Worm (Caenorhabditis elegans) whole organism, dauer: Measurements from ENCODE around the gene pqn-63.

Experiments
- unc-62 ChIP-seq: sonication (generic microtip); optimal IDR thresholded peaks from 2 replicates; lab custom pipeline; 2017; ENCODE audit warnings: missing biosample characterization, missing genetic modification reagents, missing genetic modification characterization

The pqn-63 gene

DNA sequence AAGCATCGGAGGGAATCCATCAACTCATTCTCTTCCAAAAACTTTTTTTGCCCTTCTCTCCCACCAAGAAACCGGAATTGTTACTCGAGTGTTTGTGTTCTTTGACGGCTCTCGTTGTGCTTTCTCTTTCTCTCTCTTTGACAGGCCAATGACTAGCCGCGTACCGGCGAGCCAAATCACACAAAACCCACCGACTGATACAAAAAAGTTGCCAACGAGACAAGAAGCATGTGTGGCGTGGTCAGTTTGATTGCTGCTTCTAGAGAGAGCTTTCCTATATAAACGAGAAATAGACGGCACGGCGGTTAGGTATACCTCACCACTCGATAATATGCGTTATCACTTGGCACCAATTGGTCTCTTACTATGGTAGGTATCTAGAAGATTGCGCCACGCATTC is at the start of gene pqn-63:
pqn-63 (plus strand) TSS at position 307 of the 400 bp plus-strand sequence.
- TF ChIP-seq unc-62, result no peak

DNA sequence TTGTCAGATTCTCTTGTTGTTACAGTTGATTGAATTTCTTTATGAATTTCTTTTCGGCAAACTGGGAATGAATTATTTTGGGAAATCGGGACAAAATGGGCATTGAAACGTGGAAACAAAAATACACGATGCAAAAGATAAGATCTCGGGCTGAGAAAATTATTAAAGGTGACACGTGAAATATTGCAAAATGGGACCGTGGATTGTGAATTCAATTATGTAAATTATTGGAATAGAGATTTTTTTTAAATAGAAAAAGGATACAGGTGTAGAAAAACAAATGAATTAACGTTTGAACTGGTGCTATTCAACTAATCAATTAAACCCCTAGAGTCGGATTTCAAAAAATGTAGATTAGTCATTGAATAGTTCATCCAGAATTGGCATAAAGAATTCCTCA is 47.1 kb upstream of the pqn-63 start, which contains the start of gene F25B3.4:
F25B3.4 (minus strand) TSS at position 101 of the 400 bp plus-strand sequence.
- no peak for TF ChIP-seq unc-62

DNA sequence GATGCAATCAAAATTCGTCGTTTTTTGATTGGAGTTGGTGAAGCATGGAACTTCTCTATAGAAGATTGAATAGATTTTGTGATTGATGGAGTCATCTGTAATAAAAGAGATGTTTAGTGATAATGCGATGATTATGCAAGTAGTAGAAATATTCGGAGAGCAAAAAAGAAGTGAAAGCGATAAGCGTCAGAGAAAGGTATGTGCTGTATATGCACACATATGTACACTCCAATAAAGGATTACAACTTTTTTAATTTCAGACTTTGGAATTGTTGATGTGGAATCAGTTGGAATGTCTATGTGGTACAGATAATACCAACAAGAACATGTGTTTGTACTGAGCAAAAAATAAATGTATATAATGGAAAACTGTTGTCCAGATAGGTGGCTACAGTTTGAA is 45.6 kb upstream of the pqn-63 start, which contains the start of gene F25B3.5:
F25B3.5 (minus strand) TSS at position 101 of the 400 bp plus-strand sequence.
- no peak for TF ChIP-seq unc-62

DNA sequence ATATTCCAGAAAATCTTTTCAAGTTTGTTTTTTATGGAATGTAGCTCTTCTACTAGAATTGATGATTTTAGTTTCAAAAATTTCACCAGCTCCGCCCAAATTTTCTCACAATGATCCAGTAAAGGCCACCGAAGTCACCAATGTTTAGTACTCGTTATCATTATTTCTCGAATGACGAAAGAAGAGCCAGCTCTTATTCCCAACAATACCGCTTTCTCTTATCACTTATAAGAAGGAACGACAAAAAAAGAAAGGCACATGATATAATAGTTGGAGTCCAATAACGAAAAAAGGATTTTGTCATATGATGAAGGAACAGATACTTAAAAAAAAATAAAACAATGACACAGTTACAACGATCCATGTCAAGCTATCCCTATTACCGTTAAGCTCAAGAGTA is 44.8 kb upstream of the pqn-63 start:
- no peak for TF ChIP-seq unc-62

DNA sequence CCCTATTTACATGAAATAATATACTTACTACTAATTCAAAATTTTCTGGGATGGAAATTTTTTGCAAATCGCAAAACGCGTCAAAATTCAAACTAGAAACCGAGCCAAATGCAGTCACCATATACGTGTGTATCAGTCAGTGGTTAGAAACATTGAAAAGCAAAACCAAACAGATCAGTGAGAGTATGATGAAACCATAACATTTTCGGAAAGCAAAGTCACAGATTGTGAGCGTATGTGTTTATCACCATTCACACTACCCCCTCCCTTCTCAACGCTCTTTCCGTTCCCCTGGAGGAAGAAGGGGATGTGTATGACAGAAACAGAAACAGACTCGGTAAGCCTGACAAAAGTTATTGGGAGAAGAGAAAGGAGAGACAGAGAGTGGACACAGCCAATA is 44.2 kb upstream of the pqn-63 start:
- TF ChIP-seq unc-62, result no peak

DNA sequence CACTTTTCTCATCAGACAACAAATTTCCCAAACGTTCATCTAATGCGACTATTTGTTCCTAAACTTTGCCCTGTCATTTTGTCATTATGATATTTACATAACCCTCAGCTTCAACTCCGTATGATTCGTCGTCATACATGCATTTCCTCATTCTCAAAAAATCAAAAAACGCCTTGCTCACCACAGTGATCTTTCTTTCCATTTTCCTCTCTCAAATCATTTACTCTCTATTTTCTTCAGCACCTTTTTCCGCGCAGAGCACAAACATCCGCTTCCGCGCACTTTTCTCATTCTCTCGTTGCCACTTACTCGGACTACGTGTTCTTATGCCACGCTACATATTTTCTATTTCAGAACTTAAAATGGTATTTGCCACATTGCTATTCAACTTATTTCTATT is 38.8 kb upstream of the pqn-63 start, which contains the start of gene F25B3.2:
F25B3.2 (plus strand) TSS at position 301 of the 400 bp plus-strand sequence.
- TF ChIP-seq unc-62, result no peak

DNA sequence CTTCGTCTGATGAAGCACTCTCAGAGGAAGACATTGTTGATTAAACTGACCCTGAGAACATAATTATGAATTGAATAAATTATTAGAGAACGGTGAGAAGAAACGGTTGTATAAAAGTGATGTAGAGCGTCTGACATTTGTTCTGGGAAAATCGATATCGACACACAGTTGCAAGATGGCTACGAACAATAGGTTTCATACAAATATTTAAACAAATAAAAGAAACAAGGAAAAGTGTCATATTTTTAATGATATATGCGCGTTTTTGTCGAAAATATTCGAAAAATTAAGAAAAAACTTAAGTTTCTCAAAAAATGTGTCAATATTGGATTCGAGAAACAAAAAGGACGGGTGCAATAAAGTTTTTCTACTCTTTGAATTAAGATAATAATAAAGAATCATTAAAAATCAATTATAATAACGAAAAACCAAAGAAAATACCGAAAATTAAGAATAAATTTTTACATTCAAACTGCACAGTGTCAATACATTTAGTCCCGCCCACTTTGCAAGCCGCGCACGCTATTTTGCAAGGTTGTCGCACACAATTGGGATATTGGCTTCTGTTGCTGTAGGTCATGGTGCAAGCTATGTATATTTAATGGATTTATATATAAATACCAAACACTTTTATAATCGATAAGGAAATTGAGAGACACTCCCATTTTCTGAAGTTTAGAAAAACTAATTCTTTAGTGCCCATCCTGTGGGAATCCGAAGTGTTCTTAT is 33.1 kb upstream of the pqn-63 start, which contains the start of gene rtfo-1:
rtfo-1 (minus strand) TSS at position 51 of the 729 bp plus-strand sequence.
- no peak for TF ChIP-seq unc-62

DNA sequence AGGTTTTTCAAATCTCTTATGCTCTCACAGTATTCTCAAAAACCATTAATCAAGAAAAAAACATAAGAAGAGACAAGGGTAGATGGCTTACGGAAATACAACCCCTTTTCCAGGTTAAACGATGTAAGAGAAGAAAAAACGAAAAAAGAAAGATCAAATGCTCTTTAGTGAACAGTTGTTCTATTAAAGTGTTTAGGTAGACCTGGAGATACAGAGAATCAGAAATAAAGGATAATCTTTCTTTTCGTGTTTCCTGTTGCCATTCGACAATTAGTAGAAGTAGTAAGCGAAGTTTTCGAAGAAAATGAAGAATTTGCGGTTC is 32.5 kb upstream of the pqn-63 start, which contains the start of gene K09G1.1:
K09G1.1 (plus strand) TSS at position 223 of the 322 bp plus-strand sequence.
- TF ChIP-seq unc-62, result no peak

DNA sequence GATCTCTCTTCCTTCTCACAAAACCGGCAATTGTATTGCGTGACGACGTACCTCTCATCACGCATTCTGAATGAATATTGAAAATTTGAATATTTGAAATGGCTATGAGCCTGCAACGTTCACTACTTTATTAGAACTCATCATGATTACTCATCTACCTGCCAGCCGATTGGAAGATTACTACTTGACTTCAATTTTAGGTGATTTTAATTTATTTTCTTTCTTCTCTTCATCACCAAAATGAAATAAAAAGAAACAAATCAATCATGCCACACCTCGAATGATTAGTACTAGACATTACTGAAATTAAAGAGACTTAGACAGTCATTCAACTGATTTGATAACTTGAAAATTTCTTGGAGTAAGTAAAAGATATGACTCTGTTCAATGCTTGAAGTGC is 31.6 kb upstream of the pqn-63 start:
- no peak for TF ChIP-seq unc-62

DNA sequence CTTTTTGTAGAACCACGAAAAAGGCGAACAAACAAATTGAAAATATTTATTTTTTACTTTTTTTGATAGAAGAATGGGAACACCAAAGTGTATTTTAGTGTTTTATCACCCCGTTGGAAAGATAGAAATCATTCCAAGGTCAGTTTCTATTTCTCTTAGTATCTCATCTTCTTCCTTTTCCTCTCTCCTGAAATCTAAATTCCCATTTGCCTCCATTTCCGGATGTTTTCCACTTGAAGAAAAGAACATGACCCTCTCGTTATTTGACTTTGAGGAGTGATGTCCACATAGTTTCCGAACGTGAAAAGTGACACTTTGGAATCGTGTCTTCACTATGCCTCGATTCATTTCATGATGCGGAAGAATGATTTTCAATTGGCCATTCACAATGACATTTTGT is 28.2 kb upstream of the pqn-63 start:
- no peak for TF ChIP-seq unc-62

DNA sequence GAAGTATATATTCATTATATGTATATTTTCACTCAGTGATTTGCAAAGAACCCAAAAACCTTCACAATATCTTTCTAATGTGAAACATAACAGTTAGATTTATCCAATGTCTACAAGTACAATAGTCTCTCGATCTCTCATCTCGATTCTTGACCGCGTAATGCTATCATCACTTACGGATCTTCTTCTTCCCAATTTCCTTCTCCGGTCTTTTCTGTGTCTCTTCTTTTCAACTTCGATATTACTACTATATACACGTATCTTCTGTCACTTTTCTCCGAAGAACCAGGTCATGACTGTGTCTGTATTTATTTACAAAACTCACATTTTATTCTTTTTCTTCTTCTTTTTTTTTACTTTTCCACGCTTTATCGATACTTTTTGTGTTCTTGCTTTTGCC is 27.3 kb upstream of the pqn-63 start:
- no peak for TF ChIP-seq unc-62

DNA sequence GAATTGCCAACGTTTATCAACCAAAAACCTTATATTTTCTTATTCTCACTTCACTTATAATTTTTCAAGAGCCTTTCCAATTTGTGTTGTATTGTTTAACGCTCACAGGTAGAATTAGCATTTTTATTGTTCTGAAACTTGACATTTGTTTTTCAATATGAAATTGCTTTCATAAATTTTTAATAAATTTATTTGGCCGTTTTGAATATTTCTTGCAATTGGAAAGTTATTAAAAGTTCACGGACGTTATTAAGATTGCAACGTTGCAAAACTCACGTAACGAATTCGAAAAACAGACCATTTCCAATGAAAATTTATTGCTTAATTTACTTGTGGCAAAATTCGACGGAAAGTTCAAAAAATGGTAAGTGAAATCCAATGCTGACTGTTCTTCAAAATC is 25.5 kb upstream of the pqn-63 start, which contains the start of gene K09G1.2:
K09G1.2 (plus strand) TSS at position 301 of the 400 bp plus-strand sequence.
- no peak for TF ChIP-seq unc-62

DNA sequence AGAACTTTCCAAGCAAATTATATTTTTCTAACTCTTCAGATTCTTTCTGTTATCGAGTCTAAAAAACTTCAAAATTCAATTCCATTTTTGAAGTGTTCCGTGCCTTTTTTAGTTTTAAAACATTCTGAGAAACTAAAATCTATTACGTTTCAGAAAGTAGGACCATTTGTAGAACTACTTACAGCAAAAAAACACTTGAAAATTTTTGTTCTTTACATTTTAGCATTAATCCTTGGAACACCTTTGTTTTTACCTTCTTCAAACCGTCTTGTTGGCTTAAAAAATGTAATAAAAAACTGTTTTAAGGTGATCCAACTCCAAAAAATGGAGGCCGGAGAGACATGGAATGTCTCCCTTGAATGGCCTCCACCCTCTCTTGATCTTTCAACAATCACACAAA is 7.6 kb upstream of the pqn-63 start, which contains the start of gene dop-2:
dop-2 (plus strand) TSS at position 301 of the 400 bp plus-strand sequence.
- no peak for TF ChIP-seq unc-62

DNA sequence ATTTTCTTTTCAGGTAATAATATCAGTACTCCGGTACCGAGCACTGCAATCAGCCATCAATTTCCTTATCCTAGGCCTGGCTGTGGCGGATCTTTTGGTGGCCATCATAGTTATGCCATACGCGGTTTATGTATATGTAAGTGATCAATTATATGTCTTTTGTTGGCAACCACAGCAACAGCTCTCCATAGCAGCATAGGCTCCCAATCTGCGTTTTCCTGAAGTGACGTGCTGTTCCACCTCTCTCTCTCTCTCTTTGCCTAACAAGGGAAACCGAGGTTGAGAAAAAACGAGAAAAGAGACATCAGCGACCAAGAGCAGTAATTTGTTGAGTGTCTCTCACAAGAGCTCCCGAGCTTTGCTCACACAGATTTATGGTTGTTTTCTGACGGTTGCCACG is 6.6 kb upstream of the pqn-63 start:
- no peak for TF ChIP-seq unc-62

DNA sequence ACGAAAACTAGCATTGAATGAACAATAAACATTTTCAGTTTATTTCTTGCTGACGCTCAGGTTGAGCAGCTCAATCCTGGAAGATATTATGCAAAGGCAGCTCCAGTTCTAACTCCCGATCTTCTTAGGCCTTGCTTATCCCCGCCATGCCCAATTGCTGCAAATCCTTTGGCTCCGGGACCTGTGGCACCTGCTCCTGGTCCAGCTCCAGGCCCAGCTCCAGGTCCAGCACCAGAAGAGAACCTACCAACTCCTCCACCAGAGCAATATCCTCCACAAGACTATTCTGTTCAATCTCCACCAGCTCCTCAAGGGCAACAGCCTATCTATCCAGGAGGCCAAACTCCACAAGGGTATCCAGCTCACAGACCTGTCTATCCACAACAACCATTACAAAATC is 299 bp downstream of the pqn-63 start:
- no peak for TF ChIP-seq unc-62

DNA sequence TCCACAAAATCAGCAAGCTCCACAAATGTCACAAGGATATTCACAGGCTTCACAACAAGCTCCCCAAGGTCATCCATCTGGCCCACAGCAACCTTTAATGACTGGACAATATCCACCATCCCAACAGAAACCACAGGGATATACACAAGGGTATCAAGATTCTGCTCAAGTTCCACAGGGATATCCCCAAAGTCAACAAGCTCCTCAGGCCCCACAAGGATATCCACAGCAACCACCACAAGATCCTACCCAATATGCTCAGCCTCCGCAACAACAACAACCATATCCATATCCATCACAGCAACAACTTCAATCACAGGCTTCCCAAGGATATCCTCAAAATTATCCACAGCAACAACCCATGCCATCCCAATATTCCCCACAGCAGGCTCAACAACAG is 856 bp downstream of the pqn-63 start:
- no peak for TF ChIP-seq unc-62

DNA sequence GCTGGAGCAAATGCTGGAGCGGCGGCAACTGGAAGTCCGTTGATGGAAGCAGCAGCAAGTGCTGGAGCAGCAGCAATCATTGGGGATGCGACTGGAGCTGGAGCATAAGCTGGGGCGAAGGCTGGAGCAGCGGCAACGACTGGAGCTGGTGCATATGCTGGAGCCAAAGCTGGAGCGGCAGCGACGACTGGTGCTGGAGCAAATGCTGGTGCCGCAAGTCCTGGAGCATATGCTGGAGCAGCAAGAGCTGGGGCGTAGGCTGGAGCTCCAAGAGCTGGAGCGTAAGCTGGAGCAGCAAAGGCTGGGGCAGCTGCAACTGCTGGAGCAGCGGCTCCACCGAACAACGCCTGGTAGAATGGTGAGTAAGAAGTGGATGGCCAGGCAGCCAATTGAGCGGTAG is 2.6 kb downstream of the pqn-63 start:
- no peak for TF ChIP-seq unc-62

DNA sequence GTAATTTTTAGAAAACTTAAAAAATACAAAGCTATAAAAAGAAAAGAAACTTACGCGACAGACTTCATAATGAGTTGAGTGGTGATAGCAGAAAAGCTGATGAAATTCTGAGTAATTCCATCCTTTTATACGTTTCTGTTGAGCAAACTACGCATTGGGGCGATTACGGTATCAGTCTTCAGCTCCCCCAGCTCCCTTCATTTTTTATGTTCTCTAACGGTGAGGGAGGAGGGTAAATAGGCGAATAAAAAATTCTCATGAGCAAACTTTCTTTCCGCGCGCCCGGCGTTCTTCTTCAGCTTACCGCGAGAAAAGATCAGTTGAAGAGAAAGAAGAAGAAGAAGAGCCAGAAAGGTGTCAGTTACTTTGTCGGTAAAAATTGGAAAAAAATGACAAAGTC is 3.1 kb downstream of the pqn-63 start, which contains the start of gene idpc-7:
idpc-7 (minus strand) TSS at position 101 of the 400 bp plus-strand sequence.
- TF ChIP-seq unc-62, result no peak
